Worm (Caenorhabditis elegans): ENCODE measurements around the gene ZK470.1.

DNA sequence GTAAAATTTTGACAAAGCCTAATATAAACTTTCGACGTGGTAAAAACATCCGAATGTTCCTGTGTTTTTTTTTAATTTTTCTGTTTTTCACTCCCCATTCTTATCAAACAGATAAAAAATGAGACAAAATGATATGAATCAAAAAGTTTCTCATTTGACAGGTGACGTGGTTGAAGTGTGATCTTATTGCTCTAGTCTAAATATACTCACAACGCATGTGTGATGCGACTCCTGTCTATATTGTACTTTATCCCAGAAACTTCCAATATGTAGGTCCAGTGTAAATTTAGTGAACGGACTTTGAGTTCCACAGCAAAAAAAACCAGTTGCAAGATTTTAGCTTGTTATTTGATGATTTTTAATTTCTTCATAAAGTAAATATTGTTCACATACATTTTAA, 32.1 kb upstream of the ZK470.1 start:
- no peak for TF ChIP-seq egl-27 (tag; optimal IDR thresholded peaks at IDR 0.05)
- no peak for TF ChIP-seq ZK546.5 (tag; optimal IDR thresholded peaks at IDR 0.05)
- TF ChIP-seq hmg-1.1 (GFP tag; IDR thresholded peaks at IDR 0.05), result no peak
